Worm (Caenorhabditis elegans) whole organism, young adult: ENCODE results near the gene catp-4.

Experiments
- B0019.2 ChIP-seq: fragments of 200-800 bp; sonication (Bioruptor generic); conservative IDR thresholded peaks from 2 replicates; pipeline ENCODE4 v1.3.6; 2022; ENCODE audit warnings: missing genetic modification reagents, missing genetic modification characterization, missing compliant biosample characterization
- F52B5.7 ChIP-seq: sonication (generic microtip); optimal IDR thresholded peaks from 2 replicates; lab custom pipeline; 2016; ENCODE audit warnings: mild to moderate bottlenecking, missing genetic modification characterization, missing compliant biosample characterization
- T07F8.4 ChIP-seq: sonication (generic microtip); optimal IDR thresholded peaks from 2 replicates; lab custom pipeline; 2016; ENCODE audit warnings: mild to moderate bottlenecking, missing genetic modification characterization, moderate library complexity, missing compliant biosample characterization
- T26A5.8 ChIP-seq: sonication (generic microtip); optimal IDR thresholded peaks from 2 replicates; lab custom pipeline; 2016; ENCODE audit warnings: missing genetic modification characterization, missing compliant biosample characterization
- Y53G8AR.9 ChIP-seq: fragments of 200-800 bp; sonication (Bioruptor generic); conservative IDR thresholded peaks from 2 replicates; pipeline ENCODE4 v1.3.6; 2022; ENCODE audit warnings: missing genetic modification reagents, missing genetic modification characterization, missing compliant biosample characterization
- ama-1 ChIP-seq, 3 experiments: fragments of 150-350 bp in 1 of 3; sonication (generic microtip) in 2 of 3; optimal IDR thresholded peaks; 2 replicates each; lab custom pipeline; 2014 to 2018; ENCODE audit warnings: missing biosample characterization in 2 of 3, missing genetic modification characterization in 2 of 3, missing genetic modification reagents in 2 of 3
- atf-7 ChIP-seq: sonication (generic microtip); optimal IDR thresholded peaks from 2 replicates; lab custom pipeline; 2017; ENCODE audit warnings: mild to moderate bottlenecking, missing genetic modification characterization, missing compliant biosample characterization
- attf-5 ChIP-seq: fragments of 200-800 bp; sonication (Bioruptor generic); optimal IDR thresholded peaks from 2 replicates; lab custom pipeline; 2018; ENCODE audit warnings: mild to moderate bottlenecking, missing genetic modification characterization, missing compliant biosample characterization
- bed-1 ChIP-seq: fragments of 200-800 bp; sonication (Bioruptor generic); IDR thresholded peaks from 2 replicates; pipeline ENCODE4 v1.3.6; 2022; ENCODE audit warnings: missing genetic modification reagents, missing genetic modification characterization, missing compliant biosample characterization
- ccch-3 ChIP-seq: fragments of 200-800 bp; sonication (Bioruptor generic); optimal IDR thresholded peaks from 2 replicates; lab custom pipeline; 2018; ENCODE audit warnings: mild to moderate bottlenecking, missing genetic modification characterization, missing compliant biosample characterization
- ceh-27 ChIP-seq: fragments of 200-800 bp; sonication (Bioruptor generic); optimal IDR thresholded peaks from 2 replicates; lab custom pipeline; 2018; ENCODE audit warnings: mild to moderate bottlenecking, missing genetic modification characterization, moderate library complexity, missing compliant biosample characterization
- ceh-40 ChIP-seq: fragments of 200-800 bp; sonication (Bioruptor generic); IDR thresholded peaks from 2 replicates; pipeline ENCODE4 v1.3.6; 2022; ENCODE audit warnings: missing genetic modification characterization, missing compliant biosample characterization
- ceh-91 ChIP-seq: fragments of 200-800 bp; sonication (Bioruptor generic); IDR thresholded peaks from 2 replicates; pipeline ENCODE4 v1.3.6; 2022; ENCODE audit warnings: missing genetic modification reagents, missing genetic modification characterization, missing compliant biosample characterization
- dpff-1 ChIP-seq: sonication (generic microtip); optimal IDR thresholded peaks from 2 replicates; lab custom pipeline; 2017; ENCODE audit warnings: mild to moderate bottlenecking, missing genetic modification characterization, missing compliant biosample characterization
- fkh-3 ChIP-seq: sonication (generic microtip); optimal IDR thresholded peaks from 2 replicates; lab custom pipeline; 2016; ENCODE audit warnings: mild to moderate bottlenecking, missing genetic modification characterization, missing compliant biosample characterization
- lin-26 ChIP-seq: fragments of 200-800 bp; sonication (Bioruptor generic); IDR thresholded peaks from 2 replicates; pipeline ENCODE4 v1.3.6; 2022; ENCODE audit warnings: missing genetic modification reagents, missing genetic modification characterization, missing compliant biosample characterization
- lir-1 ChIP-seq: fragments of 200-800 bp; sonication (Bioruptor generic); conservative IDR thresholded peaks from 2 replicates; pipeline ENCODE4 v1.3.6; 2022; ENCODE audit warnings: missing genetic modification reagents, missing genetic modification characterization, missing compliant biosample characterization
- madf-6 ChIP-seq: fragments of 200-800 bp; sonication (Bioruptor generic); IDR thresholded peaks from 2 replicates; pipeline ENCODE4 v1.3.6; 2022; ENCODE audit warnings: missing genetic modification reagents, missing genetic modification characterization, missing compliant biosample characterization
- nfyb-1 ChIP-seq: fragments of 200-800 bp; sonication (Bioruptor generic); IDR thresholded peaks from 2 replicates; pipeline ENCODE4 v1.3.6; 2022; ENCODE audit warnings: missing genetic modification reagents, missing genetic modification characterization, missing compliant biosample characterization
- nhr-90 ChIP-seq: sonication (generic microtip); optimal IDR thresholded peaks from 2 replicates; lab custom pipeline; 2016; ENCODE audit warnings: missing genotype, mild to moderate bottlenecking, missing genetic modification characterization, missing compliant biosample characterization
- rcor-1 ChIP-seq: fragments of 200-800 bp; sonication (Bioruptor generic); IDR thresholded peaks from 2 replicates; pipeline ENCODE4 v1.3.6; 2022; ENCODE audit warnings: missing genetic modification reagents, missing genetic modification characterization, missing compliant biosample characterization
- rec-8 ChIP-seq, 2 experiments: sonication (generic microtip); optimal IDR thresholded peaks; 2 replicates each; lab custom pipeline; 2016; ENCODE audit warnings: mild to moderate bottlenecking in 2 of 2, missing genetic modification characterization in 2 of 2, missing genetic modification reagents in 2 of 2, missing genotype in 2 of 2, missing biosample characterization in 1 of 2, missing compliant biosample characterization in 1 of 2, moderate library complexity in 1 of 2
- rpc-1 ChIP-seq, 2 experiments: fragments of 150-350 bp in 1 of 2; sonication (generic microtip) in 1 of 2; optimal IDR thresholded peaks; 2 replicates each; lab custom pipeline; 2014 to 2018; ENCODE audit warnings: missing biosample characterization in 1 of 2, missing genetic modification characterization in 1 of 2, missing genetic modification reagents in 1 of 2, missing genotype in 1 of 2
- snpc-3.4 ChIP-seq: sonication (generic microtip); optimal IDR thresholded peaks from 2 replicates; lab custom pipeline; 2017; ENCODE audit warnings: missing genetic modification characterization, mild to moderate bottlenecking, missing compliant biosample characterization, antibody characterized with exemption, moderate library complexity, missing genotype, missing genetic modification reagents
- zim-3 ChIP-seq: sonication (generic microtip); optimal IDR thresholded peaks from 2 replicates; lab custom pipeline; 2017; ENCODE audit warnings: mild to moderate bottlenecking, missing genetic modification characterization, moderate library complexity, missing compliant biosample characterization
- ztf-26 ChIP-seq: sonication (generic microtip); optimal IDR thresholded peaks from 2 replicates; lab custom pipeline; 2017; ENCODE audit warnings: missing genetic modification characterization, missing compliant biosample characterization

Gene catp-4

DNA sequence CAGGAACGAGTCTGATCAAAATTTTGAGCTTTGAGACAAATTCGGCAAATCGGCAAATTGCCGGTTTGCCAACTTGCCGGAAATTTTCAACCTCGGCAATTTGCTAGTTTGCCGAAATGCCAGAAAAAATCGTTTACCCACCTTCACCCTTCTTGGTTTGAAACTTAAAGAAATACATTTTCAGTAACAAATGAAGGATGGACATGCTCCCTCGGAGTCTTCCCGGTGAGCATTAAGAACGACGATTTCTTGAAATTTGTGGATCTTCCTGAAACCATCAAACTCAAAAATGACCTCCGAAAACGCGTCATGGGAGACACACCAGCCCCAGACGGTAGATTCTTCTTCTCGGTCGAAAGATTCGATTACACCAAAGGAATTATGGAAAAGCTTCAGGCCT lies 9.4 kb downstream of the catp-4 start (continued):
- TF ChIP-seq lir-1 (no peak), zim-3 (tag; lab: Kevin White, UChicago) (no peak)

ce11 chrII:14604261-14604660 lies 10.9 kb downstream of the catp-4 start:
- TF ChIP-seq fkh-3 (tag; lab: Kevin White, UChicago) (no peak), ama-1 (optimal IDR thresholded peaks at IDR 0.05; lab: Kevin White, UChicago) (peak; percentile 60), ama-1 (GFP tag; optimal IDR thresholded peaks at IDR 0.05; lab: Kevin White, UChicago) (no peak), atf-7 (tag; lab: Kevin White, UChicago) (no peak)

DNA sequence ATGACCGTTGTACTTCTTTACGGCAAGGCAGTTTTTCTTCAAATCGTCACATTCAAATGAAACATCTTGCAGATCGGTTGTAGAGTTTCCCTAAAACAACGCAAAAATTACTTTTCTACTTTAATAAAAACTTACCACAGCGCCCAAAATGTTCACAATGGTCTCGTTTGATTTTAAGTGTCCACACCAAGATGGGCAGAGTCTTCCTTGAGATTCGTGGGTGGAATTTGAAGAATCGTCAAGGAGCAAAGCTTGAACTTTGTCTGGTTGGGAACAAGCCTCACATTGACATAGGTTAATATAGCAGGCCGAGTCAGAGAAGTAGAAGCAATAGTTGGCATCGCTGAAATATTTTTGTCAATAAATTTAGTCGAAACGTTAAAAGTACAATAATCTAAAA lies 11.6 kb downstream of the catp-4 start:
- TF ChIP-seq ccch-3 (GFP tag; lab: Kevin White, UChicago), result no peak
- TF ChIP-seq ztf-26 (tag; lab: Kevin White, UChicago), result no peak
- TF ChIP-seq, all 124 proteins: peak for 0

DNA sequence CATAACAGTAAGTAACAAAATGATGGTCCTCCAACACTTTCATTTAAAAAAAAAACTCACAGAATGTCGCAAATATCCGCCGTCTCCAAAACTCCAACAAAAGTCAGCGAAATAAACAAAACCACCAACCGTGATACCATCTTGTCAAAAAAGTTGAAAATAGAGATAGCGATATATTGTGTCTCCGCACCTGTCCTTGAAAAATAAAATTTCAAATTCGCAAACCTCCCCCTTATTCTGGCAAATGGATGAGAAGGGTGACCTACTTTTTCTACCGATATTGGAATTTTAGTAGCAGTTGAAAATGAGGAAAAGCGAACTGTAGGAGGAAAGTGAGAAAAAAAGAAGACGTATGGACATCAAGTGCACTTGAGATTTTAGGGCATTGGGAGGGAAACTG lies 12.1 kb downstream of the catp-4 start, which contains the start of gene F19H8.2:
F19H8.2 (minus strand) TSS at position 391 of the 400 bp plus-strand sequence.
- TF ChIP-seq ceh-91 (GFP tag; lab: Robert Waterston, UW) (no peak), nfyb-1 (no peak), dpff-1 (tag; lab: Kevin White, UChicago) (no peak), zim-3 (tag; lab: Kevin White, UChicago) (no peak), attf-5 (GFP tag; lab: Kevin White, UChicago) (no peak), T07F8.4 (tag; lab: Kevin White, UChicago) (no peak), ceh-27 (GFP tag; lab: Kevin White, UChicago) (peak; percentile 32), Y53G8AR.9 (GFP tag; lab: Robert Waterston, UW) (0 out of 2 replicates have a peak, but pooled peaks have one; percentile 34), ceh-40 (no peak), nhr-90 (tag; lab: Kevin White, UChicago) (no peak), bed-1 (GFP tag; lab: Robert Waterston, UW) (no peak), madf-6 (GFP tag; lab: Robert Waterston, UW) (no peak), lin-26 (GFP tag; lab: Robert Waterston, UW) (no peak), rpc-1 (optimal IDR thresholded peaks at IDR 0.05; lab: Kevin White, UChicago) (no peak), rpc-1 (tag; optimal IDR thresholded peaks at IDR 0.05; lab: Kevin White, UChicago) (no peak)
- TF ChIP-seq, all 124 proteins: peak for 2

ce11 chrII:14606172-14606571 lies 12.8 kb downstream of the catp-4 start, which contains the start of gene arl-3:
Gene arl-3, plus strand, starts transcription at chrII:14606472.
- 0 out of 2 replicates have a peak, but pooled peaks have one; percentile 40 for TF ChIP-seq Y53G8AR.9 (GFP tag; lab: Robert Waterston, UW)
- no peak for TF ChIP-seq snpc-3.4 (tag; lab: Kevin White, UChicago)

ce11 chrII:14608508-14608907 lies 15.1 kb downstream of the catp-4 start:
- no peak for TF ChIP-seq B0019.2
- peak; percentile 40 for TF ChIP-seq ama-1 (optimal IDR thresholded peaks at IDR 0.05; lab: Kevin White, UChicago)
- TF ChIP-seq ama-1 (GFP tag; optimal IDR thresholded peaks at IDR 0.05; lab: Kevin White, UChicago), result no peak

- TF ChIP-seq F52B5.7 (tag; lab: Kevin White, UChicago) (peak; percentile 1), rcor-1 (no peak), rec-8 (tag; optimal IDR thresholded peaks at IDR 0.05; lab: Kevin White, UChicago) (no peak), T26A5.8 (no peak)
- TF ChIP-seq, all 124 proteins: peak for 1
Observed at ce11 chrII:14609297-14609937, 16.0 kb downstream of the catp-4 start.
